Fruit fly (Drosophila melanogaster) whole organism, prepupa: ENCODE measurements around the gene Mccc1.

Source experiments
- CG15336 ChIP-seq: fragments of 200-800 bp; sonication (Bioruptor generic); IDR thresholded peaks from 2 replicates; pipeline ENCODE4 v1.3.6; 2022; ENCODE audit warnings: missing biosample characterization, missing genetic modification characterization
- CG4318 ChIP-seq: fragments of 200-800 bp; sonication (Bioruptor generic); optimal IDR thresholded peaks from 3 replicates; lab custom pipeline; 2017; ENCODE audit warnings: missing biosample characterization, mild to moderate bottlenecking, missing genetic modification characterization
- Hr39 ChIP-seq: fragments of 200-800 bp; sonication (Bioruptor generic); optimal IDR thresholded peaks from 2 replicates; lab custom pipeline; 2016; ENCODE audit warnings: missing biosample characterization, missing genetic modification characterization
- Smox ChIP-seq: fragments of 200-800 bp; sonication (Bioruptor generic); optimal IDR thresholded peaks from 3 replicates; lab custom pipeline; 2016; ENCODE audit warnings: missing biosample characterization, missing genetic modification characterization
- fkh ChIP-seq: fragments of 200-800 bp; sonication (Bioruptor generic); optimal IDR thresholded peaks from 3 replicates; lab custom pipeline; 2017; ENCODE audit warnings: missing biosample characterization, mild to moderate bottlenecking, missing genetic modification characterization, moderate library complexity
- topi ChIP-seq: fragments of 200-800 bp; sonication (Bioruptor generic); optimal IDR thresholded peaks from 3 replicates; lab custom pipeline; 2016; ENCODE audit warnings: missing biosample characterization, missing genetic modification characterization

- TF ChIP-seq fkh (GFP tag; lab: Kevin White, UChicago) (no peak), Smox (GFP tag; lab: Kevin White, UChicago) (no peak), CG4318 (GFP tag; lab: Kevin White, UChicago) (no peak), Hr39 (GFP tag; lab: Kevin White, UChicago) (no peak), topi (GFP tag; lab: Kevin White, UChicago) (no peak), CG15336 (GFP tag; lab: Robert Waterston, UW) (no peak)
Measured at dm6 chr3R:31822462-31822861, 28.8 kb upstream of the Mccc1 start.
